Worm (Caenorhabditis elegans): Measurements from ENCODE around the gene F19H6.5.

ce11 chrX:12391380-12391779, 26.7 kb upstream of the F19H6.5 start, which contains the start of gene nekl-3:
- TF ChIP-seq ama-1 (optimal IDR thresholded peaks at IDR 0.05), result no peak
- TF ChIP-seq flt-1 (GFP tag; IDR thresholded peaks at IDR 0.05), result no peak
- no peak for TF ChIP-seq ceh-13 (GFP tag; optimal IDR thresholded peaks at IDR 0.05)
